Worm (Caenorhabditis elegans): Measurements from ENCODE around the gene pmp-2.

pmp-2 gene

ce11 chrII:6887319-6888005 is at the start of gene pmp-2:
Gene pmp-2, minus strand, starts transcription at chrII:6887805.
- TF ChIP-seq ceh-9 (tag; optimal IDR thresholded peaks at IDR 0.05) = no peak
- TF ChIP-seq pqm-1 (tag; optimal IDR thresholded peaks at IDR 0.05) = peak; percentile 8
- peak; percentile 40 for TF ChIP-seq elt-2 (tag; optimal IDR thresholded peaks at IDR 0.05)
- TF ChIP-seq nfya-1 (tag; optimal IDR thresholded peaks at IDR 0.05; ENCODE audit: insufficient read depth) = no peak
- TF ChIP-seq nhr-23 (tag; optimal IDR thresholded peaks at IDR 0.05) = peak; percentile 11
- TF ChIP-seq ceh-28 (tag; optimal IDR thresholded peaks at IDR 0.05) = peak; percentile 6
- peak; percentile 18 for TF ChIP-seq nhr-43 (tag; optimal IDR thresholded peaks at IDR 0.05; ENCODE audit: poor library complexity, severe bottlenecking)
- TF ChIP-seq nhr-76 (tag; optimal IDR thresholded peaks at IDR 0.05) = peak; percentile 42

ce11 chrII:6937057-6937456 is 49.5 kb upstream of the pmp-2 start:
- no peak for TF ChIP-seq nhr-67 (tag; optimal IDR thresholded peaks at IDR 0.05)
- peak; percentile 2 for TF ChIP-seq ceh-28 (tag; optimal IDR thresholded peaks at IDR 0.05)
- no peak for TF ChIP-seq nhr-43 (tag; optimal IDR thresholded peaks at IDR 0.05; ENCODE audit: poor library complexity, severe bottlenecking)
- peak; percentile 74 for TF ChIP-seq pha-4 (tag; optimal IDR thresholded peaks at IDR 0.05)
- TF ChIP-seq egl-27 (tag; optimal IDR thresholded peaks at IDR 0.05) = no peak

DNA sequence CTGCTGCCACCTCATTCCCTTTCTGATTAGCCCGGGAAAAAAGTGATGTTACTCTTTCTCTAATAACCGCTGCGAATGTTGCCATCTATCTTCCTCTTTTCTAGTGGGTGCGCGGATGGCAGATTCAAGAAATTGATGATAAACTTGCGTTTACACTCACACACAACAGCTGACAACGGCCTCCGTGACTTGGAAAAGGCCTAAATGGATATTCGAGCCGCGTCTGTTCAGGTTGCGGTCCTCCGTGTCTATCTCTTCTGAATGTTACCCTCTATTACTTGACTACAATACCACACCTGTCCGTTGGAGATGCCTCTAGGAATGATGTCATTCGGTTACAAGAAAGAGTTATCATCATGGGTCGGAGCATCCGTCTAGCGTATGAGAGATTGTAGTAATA is 48.9 kb upstream of the pmp-2 start:
- no peak for TF ChIP-seq egl-5 (tag; optimal IDR thresholded peaks at IDR 0.05)
- TF ChIP-seq pqm-1 (tag; optimal IDR thresholded peaks at IDR 0.05) = peak; percentile 9

DNA sequence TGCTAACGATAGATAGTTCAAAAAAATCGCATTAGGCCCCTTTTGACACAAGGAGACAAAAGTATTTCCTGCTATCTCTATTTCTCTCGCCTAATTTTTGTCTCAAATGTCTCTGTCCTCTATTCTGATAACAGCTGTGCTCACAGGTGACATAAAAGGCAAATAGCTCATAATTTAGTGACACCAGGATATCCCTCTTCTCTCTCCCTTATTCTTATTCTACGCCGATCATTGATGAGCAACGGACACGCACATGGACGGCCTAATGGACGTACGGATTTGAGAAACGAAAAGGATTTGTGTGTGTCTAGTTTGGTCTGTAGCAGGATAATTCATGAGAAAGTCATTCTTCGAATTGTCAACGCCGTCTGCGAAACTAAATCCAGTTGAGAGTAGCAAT is 48.4 kb upstream of the pmp-2 start:
- TF ChIP-seq elt-3 (tag; optimal IDR thresholded peaks at IDR 0.05) = no peak
- TF ChIP-seq fkh-2 (tag; optimal IDR thresholded peaks at IDR 0.05) = no peak
- no peak for TF ChIP-seq ZK546.5 (tag; optimal IDR thresholded peaks at IDR 0.05)
- no peak for TF ChIP-seq ceh-9 (tag; optimal IDR thresholded peaks at IDR 0.05)
- TF ChIP-seq pqm-1 (tag; optimal IDR thresholded peaks at IDR 0.05) = no peak
- no peak for TF ChIP-seq lin-39 (tag; optimal IDR thresholded peaks at IDR 0.05)
- TF ChIP-seq ceh-28 (tag; optimal IDR thresholded peaks at IDR 0.05) = no peak
- TF ChIP-seq skn-1 (tag; optimal IDR thresholded peaks at IDR 0.05) = no peak
- TF ChIP-seq nhr-12 (tag; optimal IDR thresholded peaks at IDR 0.05) = no peak
- TF ChIP-seq elt-2 (tag; optimal IDR thresholded peaks at IDR 0.05) = no peak
- no peak for TF ChIP-seq nhr-28 (tag; optimal IDR thresholded peaks at IDR 0.05)
- no peak for TF ChIP-seq egl-27 (tag; optimal IDR thresholded peaks at IDR 0.05)

- TF ChIP-seq lin-39 (tag; optimal IDR thresholded peaks at IDR 0.05) (peak; percentile 46), pha-4 (tag; optimal IDR thresholded peaks at IDR 0.05) (peak; percentile 43), nhr-23 (tag; optimal IDR thresholded peaks at IDR 0.05) (no peak), ztf-4 (tag; optimal IDR thresholded peaks at IDR 0.05) (no peak)
Observed at ce11 chrII:6934729-6935128, 47.1 kb upstream of the pmp-2 start.

- no peak for TF ChIP-seq unc-39 (tag; optimal IDR thresholded peaks at IDR 0.05)
- TF ChIP-seq pha-4 (tag; optimal IDR thresholded peaks at IDR 0.05) = peak; percentile 13
- peak; percentile 70 for TF ChIP-seq ceh-28 (tag; optimal IDR thresholded peaks at IDR 0.05)
Observed at ce11 chrII:6932978-6933377, 45.4 kb upstream of the pmp-2 start.

DNA sequence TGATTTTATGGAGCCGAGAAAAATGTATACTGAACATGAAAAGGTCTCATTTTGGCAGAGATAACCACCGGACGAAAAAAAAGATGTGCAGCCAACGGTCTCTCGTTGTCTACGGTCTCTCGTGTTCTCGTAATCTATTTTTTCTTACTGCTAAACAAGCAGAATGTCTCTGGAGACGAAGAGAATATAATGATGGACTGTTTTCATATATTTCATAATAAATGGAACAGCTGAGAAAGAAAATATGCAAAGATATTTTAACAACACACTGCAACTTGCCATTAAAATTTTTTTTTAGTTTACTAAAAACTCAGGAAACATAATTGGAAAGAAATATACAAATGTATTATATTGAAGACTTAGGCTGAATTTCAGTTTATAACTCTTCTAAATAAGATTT is 42.5 kb upstream of the pmp-2 start:
- TF ChIP-seq R02D3.7 (tag; optimal IDR thresholded peaks at IDR 0.05) (no peak), elt-2 (tag; optimal IDR thresholded peaks at IDR 0.05) (peak; percentile 1), pha-4 (tag; optimal IDR thresholded peaks at IDR 0.05) (peak; percentile 4), nfya-1 (tag; optimal IDR thresholded peaks at IDR 0.05; ENCODE audit: insufficient read depth) (peak; percentile 28), nhr-76 (tag; optimal IDR thresholded peaks at IDR 0.05) (no peak)

- TF ChIP-seq fkh-10 (GFP tag; optimal IDR thresholded peaks at IDR 0.05) = no peak
- peak; percentile 47 for TF ChIP-seq pha-4 (tag; optimal IDR thresholded peaks at IDR 0.05)
- TF ChIP-seq nfya-1 (tag; optimal IDR thresholded peaks at IDR 0.05; ENCODE audit: insufficient read depth) = peak; percentile 57
- TF ChIP-seq elt-2 (tag; optimal IDR thresholded peaks at IDR 0.05) = peak; percentile 50
- TF ChIP-seq nhr-11 (tag; optimal IDR thresholded peaks at IDR 0.05) = no peak
- no peak for TF ChIP-seq jun-1 (tag; optimal IDR thresholded peaks at IDR 0.05)
- TF ChIP-seq sea-2 (GFP tag; optimal IDR thresholded peaks at IDR 0.05) = no peak
- TF ChIP-seq lin-15B (tag; optimal IDR thresholded peaks at IDR 0.05) = no peak
- no peak for TF ChIP-seq ama-1 (optimal IDR thresholded peaks at IDR 0.05)
- peak; percentile 64 for TF ChIP-seq hmg-11 (tag; optimal IDR thresholded peaks at IDR 0.05)
- TF ChIP-seq pqm-1 (tag; optimal IDR thresholded peaks at IDR 0.05) = peak; percentile 2
- TF ChIP-seq nhr-28 (tag; optimal IDR thresholded peaks at IDR 0.05) = no peak
- TF ChIP-seq snpc-4 (tag; optimal IDR thresholded peaks at IDR 0.05) = peak; percentile 43
- no peak for TF ChIP-seq egl-27 (tag; optimal IDR thresholded peaks at IDR 0.05)
- no peak for TF ChIP-seq aly-2 (tag; optimal IDR thresholded peaks at IDR 0.05)
- no peak for TF ChIP-seq ceh-82 (tag; optimal IDR thresholded peaks at IDR 0.05)
- TF ChIP-seq mml-1 (tag; optimal IDR thresholded peaks at IDR 0.05) = no peak
- TF ChIP-seq lsy-12 (tag; optimal IDR thresholded peaks at IDR 0.05) = peak; percentile 3
- TF ChIP-seq nhr-25 (tag; optimal IDR thresholded peaks at IDR 0.05) = no peak
- no peak for TF ChIP-seq mdl-1 (tag; optimal IDR thresholded peaks at IDR 0.05)
- no peak for TF ChIP-seq zag-1 (tag; optimal IDR thresholded peaks at IDR 0.05)
Observed at ce11 chrII:6928416-6928815, 40.8 kb upstream of the pmp-2 start, which contains the start of gene flcn-1. Gene flcn-1, plus strand, starts transcription at chrII:6928763.

Data from whole organism, L3 larva.